Worm (Caenorhabditis elegans) whole organism, mixed stage, embryonic: ENCODE measurements around the gene dyc-1.

Source experiments
- M03D4.4 ChIP-seq: sonication (generic microtip); optimal IDR thresholded peaks from 2 replicates; lab custom pipeline; 2017; ENCODE audit warnings: mild to moderate bottlenecking, missing genetic modification characterization, missing compliant biosample characterization
- bed-3 ChIP-seq: fragments of 200-800 bp; sonication (Bioruptor generic); optimal IDR thresholded peaks from 3 replicates; lab custom pipeline; 2018; ENCODE audit warnings: mild to moderate bottlenecking, missing genetic modification characterization, moderate library complexity, missing compliant biosample characterization
- blmp-1 ChIP-seq: fragments of 150-350 bp; optimal IDR thresholded peaks from 2 replicates; lab custom pipeline; 2014; ENCODE audit warnings: missing biosample characterization, missing genetic modification characterization
- ceh-39 ChIP-seq: fragments of 150-350 bp; optimal IDR thresholded peaks from 2 replicates; lab custom pipeline; 2014; ENCODE audit warnings: missing biosample characterization, missing genetic modification characterization
- ceh-43 ChIP-seq: fragments of 200-800 bp; sonication (Bioruptor generic); optimal IDR thresholded peaks from 2 replicates; lab custom pipeline; 2018; ENCODE audit warnings: mild to moderate bottlenecking, missing genetic modification characterization, moderate library complexity, missing compliant biosample characterization
- ceh-83 ChIP-seq: fragments of 200-800 bp; sonication (Bioruptor generic); optimal IDR thresholded peaks from 2 replicates; lab custom pipeline; 2018; ENCODE audit warnings: mild to moderate bottlenecking, missing genetic modification characterization, missing compliant biosample characterization
- ces-1 ChIP-seq: fragments of 150-350 bp; optimal IDR thresholded peaks from 2 replicates; lab custom pipeline; 2014; ENCODE audit warnings: missing biosample characterization, missing genetic modification reagents, missing genetic modification characterization
- cnd-1 ChIP-seq: fragments of 200-800 bp; sonication (Bioruptor generic); optimal IDR thresholded peaks from 2 replicates; lab custom pipeline; 2018; ENCODE audit warnings: mild to moderate bottlenecking, missing genetic modification characterization, missing compliant biosample characterization
- drap-1 ChIP-seq: fragments of 200-800 bp; sonication (Bioruptor generic); optimal IDR thresholded peaks from 3 replicates; lab custom pipeline; 2018; ENCODE audit warnings: mild to moderate bottlenecking, missing genetic modification characterization, missing compliant biosample characterization
- elt-1 ChIP-seq: sonication (generic microtip); optimal IDR thresholded peaks from 2 replicates; lab custom pipeline; 2017; ENCODE audit warnings: missing genetic modification characterization, mild to moderate bottlenecking, missing compliant biosample characterization, antibody characterized with exemption, moderate library complexity, borderline replicate concordance; ENCODE audit not compliant: insufficient read depth
- elt-3 ChIP-seq: fragments of 150-350 bp; optimal IDR thresholded peaks from 2 replicates; lab custom pipeline; 2014; ENCODE audit warnings: missing biosample characterization, missing genetic modification characterization
- flh-1 ChIP-seq: fragments of 200-800 bp; sonication (Bioruptor generic); optimal IDR thresholded peaks from 2 replicates; lab custom pipeline; 2018; ENCODE audit warnings: mild to moderate bottlenecking, missing genetic modification characterization, moderate library complexity, missing compliant biosample characterization
- ham-2 ChIP-seq: fragments of 200-800 bp; sonication (Bioruptor generic); optimal IDR thresholded peaks from 2 replicates; lab custom pipeline; 2018; ENCODE audit warnings: mild to moderate bottlenecking, missing genetic modification characterization, missing compliant biosample characterization
- hlh-1 ChIP-seq: fragments of 150-350 bp; optimal IDR thresholded peaks from 2 replicates; lab custom pipeline; 2014; ENCODE audit warnings: missing biosample characterization, missing genetic modification reagents, missing genetic modification characterization
- lin-13 ChIP-seq: fragments of 150-350 bp; optimal IDR thresholded peaks from 2 replicates; lab custom pipeline; 2014; ENCODE audit warnings: missing biosample characterization, missing genetic modification characterization
- lin-32 ChIP-seq: fragments of 200-800 bp; sonication (Bioruptor generic); optimal IDR thresholded peaks from 2 replicates; lab custom pipeline; 2018; ENCODE audit warnings: mild to moderate bottlenecking, missing genetic modification characterization, missing compliant biosample characterization
- lsy-2 ChIP-seq: fragments of 150-350 bp; optimal IDR thresholded peaks from 2 replicates; lab custom pipeline; 2014; ENCODE audit warnings: missing biosample characterization, missing genetic modification characterization
- mab-5 ChIP-seq: fragments of 150-350 bp; optimal IDR thresholded peaks from 2 replicates; lab custom pipeline; 2014; ENCODE audit warnings: missing biosample characterization, missing genetic modification characterization
- mep-1 ChIP-seq: fragments of 150-350 bp; optimal IDR thresholded peaks from 2 replicates; lab custom pipeline; 2017; ENCODE audit warnings: missing biosample characterization, missing genetic modification reagents, missing genetic modification characterization, inconsistent platforms
- mls-2 ChIP-seq: sonication (generic microtip); optimal IDR thresholded peaks from 2 replicates; lab custom pipeline; 2016; ENCODE audit warnings: mild to moderate bottlenecking, missing genetic modification characterization, moderate library complexity, missing compliant biosample characterization
- nhr-12 ChIP-seq: fragments of 150-350 bp; optimal IDR thresholded peaks from 2 replicates; lab custom pipeline; 2014; ENCODE audit warnings: missing biosample characterization, missing genetic modification characterization
- nhr-2 ChIP-seq: fragments of 150-350 bp; optimal IDR thresholded peaks from 2 replicates; lab custom pipeline; 2014; ENCODE audit warnings: missing biosample characterization, missing genetic modification characterization
- nhr-237 ChIP-seq: fragments of 150-350 bp; optimal IDR thresholded peaks from 2 replicates; lab custom pipeline; 2014; ENCODE audit warnings: missing biosample characterization, missing genetic modification characterization
- nhr-28 ChIP-seq: fragments of 150-350 bp; optimal IDR thresholded peaks from 2 replicates; lab custom pipeline; 2014; ENCODE audit warnings: missing biosample characterization, missing genetic modification characterization
- nhr-76 ChIP-seq: sonication (generic microtip); optimal IDR thresholded peaks from 2 replicates; lab custom pipeline; 2017; ENCODE audit warnings: missing biosample characterization, missing genetic modification characterization
- pha-4 ChIP-seq: fragments of 150-350 bp; optimal IDR thresholded peaks from 2 replicates; lab custom pipeline; 2018; ENCODE audit warnings: missing biosample characterization, missing genetic modification reagents, missing genetic modification characterization
- sem-2 ChIP-seq: fragments of 200-800 bp; sonication (Bioruptor generic); optimal IDR thresholded peaks from 2 replicates; lab custom pipeline; 2018; ENCODE audit warnings: mild to moderate bottlenecking, missing genetic modification characterization, missing compliant biosample characterization
- snpc-4 ChIP-seq: fragments of 150-350 bp; optimal IDR thresholded peaks from 2 replicates; lab custom pipeline; 2014; ENCODE audit warnings: missing biosample characterization, missing genetic modification characterization
- sptf-1 ChIP-seq: sonication (generic microtip); optimal IDR thresholded peaks from 2 replicates; lab custom pipeline; 2017; ENCODE audit warnings: mild to moderate bottlenecking, missing genetic modification characterization, moderate library complexity, missing compliant biosample characterization
- tbx-8 ChIP-seq: fragments of 200-800 bp; sonication (Bioruptor generic); optimal IDR thresholded peaks from 2 replicates; lab custom pipeline; 2018; ENCODE audit warnings: mild to moderate bottlenecking, missing genetic modification characterization, moderate library complexity, missing compliant biosample characterization
- unc-120 ChIP-seq: sonication (generic microtip); optimal IDR thresholded peaks from 2 replicates; lab custom pipeline; 2017; ENCODE audit warnings: missing genetic modification characterization, missing compliant biosample characterization; ENCODE audit not compliant: poor library complexity, severe bottlenecking
- unc-39 ChIP-seq: fragments of 150-350 bp; optimal IDR thresholded peaks from 2 replicates; lab custom pipeline; 2014; ENCODE audit warnings: missing biosample characterization, missing genetic modification characterization
- unc-62 ChIP-seq: fragments of 150-350 bp; optimal IDR thresholded peaks from 2 replicates; lab custom pipeline; 2014; ENCODE audit warnings: missing biosample characterization, missing genetic modification reagents, missing genetic modification characterization
- zip-8 ChIP-seq: fragments of 150-350 bp; optimal IDR thresholded peaks from 2 replicates; lab custom pipeline; 2014; ENCODE audit warnings: missing biosample characterization, missing genetic modification characterization
- ztf-11 ChIP-seq: fragments of 150-350 bp; optimal IDR thresholded peaks from 2 replicates; lab custom pipeline; 2014; ENCODE audit warnings: missing biosample characterization, missing genetic modification characterization

Gene dyc-1

DNA sequence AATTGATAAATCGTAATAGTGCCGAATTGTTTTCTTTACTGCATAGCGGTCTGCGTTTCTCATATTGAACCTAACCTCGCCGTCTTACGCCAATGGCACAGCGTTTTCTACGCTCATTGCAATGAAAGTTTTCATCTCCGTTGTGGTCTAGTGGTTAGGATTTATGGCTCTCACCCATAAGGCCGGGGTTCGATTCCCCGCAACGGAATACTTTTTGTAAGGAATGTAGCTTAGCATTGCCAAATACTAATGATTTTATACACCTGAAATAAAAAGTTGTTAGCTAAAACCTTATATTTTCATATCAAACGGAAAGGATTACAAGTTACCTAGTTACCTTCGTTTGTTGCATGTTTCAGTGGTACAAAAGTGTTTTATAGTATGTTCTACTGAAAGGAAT is 33.5 kb upstream of the dyc-1 start:
- TF ChIP-seq unc-39 (tag; lab: Kevin White, UChicago) (no peak), sptf-1 (tag; lab: Kevin White, UChicago) (peak; percentile 93), mep-1 (tag; lab: Kevin White, UChicago) (peak; percentile 78), zip-8 (tag; lab: Kevin White, UChicago) (no peak), pha-4 (tag; lab: Kevin White, UChicago) (peak; percentile 64), lin-32 (peak; percentile 61), mab-5 (tag; lab: Kevin White, UChicago) (peak; percentile 47), cnd-1 (peak; percentile 81), nhr-28 (peak; percentile 40), nhr-237 (peak; percentile 20), elt-3 (tag; lab: Kevin White, UChicago) (no peak), nhr-76 (no peak), bed-3 (GFP tag; lab: Kevin White, UChicago) (peak; percentile 79), nhr-12 (peak; percentile 48), sem-2 (GFP tag; lab: Kevin White, UChicago) (peak; percentile 66), snpc-4 (tag; lab: Kevin White, UChicago) (no peak), tbx-8 (peak; percentile 23), elt-1 (tag; lab: Kevin White, UChicago) (no peak), nhr-2 (no peak), mls-2 (tag; lab: Kevin White, UChicago) (peak; percentile 88), ztf-11 (no peak), blmp-1 (tag; lab: Kevin White, UChicago) (no peak), hlh-1 (tag; lab: Kevin White, UChicago) (peak; percentile 27), ceh-39 (no peak), M03D4.4 (peak; percentile 87), unc-120 (tag; lab: Kevin White, UChicago) (peak; percentile 99), drap-1 (GFP tag; lab: Kevin White, UChicago) (peak; percentile 91), lsy-2 (tag; lab: Kevin White, UChicago) (peak; percentile 1), ceh-43 (GFP tag; lab: Kevin White, UChicago) (peak; percentile 78), ham-2 (peak; percentile 92), unc-62 (GFP tag; lab: Kevin White, UChicago) (peak; percentile 34), ceh-83 (GFP tag; lab: Kevin White, UChicago) (peak; percentile 85), flh-1 (peak; percentile 66), lin-13 (tag; lab: Kevin White, UChicago) (no peak), ces-1 (GFP tag; lab: Kevin White, UChicago) (peak; percentile 62)

- TF ChIP-seq lsy-2 (tag; lab: Kevin White, UChicago), result peak; percentile 18
- peak; percentile 99 for TF ChIP-seq hlh-1 (tag; lab: Kevin White, UChicago)
- TF ChIP-seq mls-2 (tag; lab: Kevin White, UChicago), result peak; percentile 35
- TF ChIP-seq ham-2, result no peak
- peak; percentile 50 for TF ChIP-seq lin-32
- no peak for TF ChIP-seq blmp-1 (tag; lab: Kevin White, UChicago)
- TF ChIP-seq ceh-39, result no peak
- TF ChIP-seq unc-120 (tag; lab: Kevin White, UChicago), result peak; percentile 81
- TF ChIP-seq unc-62 (GFP tag; lab: Kevin White, UChicago), result peak; percentile 96
- TF ChIP-seq ztf-11, result peak; percentile 38
- TF ChIP-seq cnd-1, result peak; percentile 91
- no peak for TF ChIP-seq nhr-76
- no peak for TF ChIP-seq nhr-12
- TF ChIP-seq tbx-8, result no peak
- peak; percentile 87 for TF ChIP-seq ces-1 (GFP tag; lab: Kevin White, UChicago)
- TF ChIP-seq M03D4.4, result peak; percentile 3
These were observed 32.6 kb upstream of the dyc-1 start for ce11 chrX:14016698-14017097.

- TF ChIP-seq lin-13 (tag; lab: Kevin White, UChicago), result no peak
- TF ChIP-seq elt-3 (tag; lab: Kevin White, UChicago), result no peak
- TF ChIP-seq pha-4 (tag; lab: Kevin White, UChicago), result no peak
- TF ChIP-seq mab-5 (tag; lab: Kevin White, UChicago), result no peak
- TF ChIP-seq M03D4.4, result no peak
- TF ChIP-seq bed-3 (GFP tag; lab: Kevin White, UChicago), result no peak
- TF ChIP-seq ces-1 (GFP tag; lab: Kevin White, UChicago), result no peak
- TF ChIP-seq nhr-28, result no peak
- TF ChIP-seq mls-2 (tag; lab: Kevin White, UChicago), result no peak
- TF ChIP-seq mep-1 (tag; lab: Kevin White, UChicago), result no peak
- TF ChIP-seq lin-32, result no peak
- no peak for TF ChIP-seq ceh-83 (GFP tag; lab: Kevin White, UChicago)
- TF ChIP-seq lsy-2 (tag; lab: Kevin White, UChicago), result no peak
- no peak for TF ChIP-seq nhr-76
- no peak for TF ChIP-seq hlh-1 (tag; lab: Kevin White, UChicago)
- no peak for TF ChIP-seq snpc-4 (tag; lab: Kevin White, UChicago)
- no peak for TF ChIP-seq cnd-1
- no peak for TF ChIP-seq unc-62 (GFP tag; lab: Kevin White, UChicago)
- no peak for TF ChIP-seq ztf-11
- no peak for TF ChIP-seq ham-2
These were observed 29.0 kb upstream of the dyc-1 start, which contains the start of gene C04C11.1 for ce11 chrX:14020290-14020689. Gene C04C11.1 (plus strand): TSS chrX:14020590.
